Fruit fly (Drosophila melanogaster) whole organism, embryonic: Measurements from ENCODE around the gene Uro.

Experiments
- BtbVII ChIP-seq: fragments of 200-800 bp; sonication (Bioruptor generic); optimal IDR thresholded peaks from 3 replicates; lab custom pipeline; 2017; ENCODE audit warnings: missing biosample characterization, mild to moderate bottlenecking, missing genetic modification characterization
- CG10431 ChIP-seq: fragments of 200-800 bp; sonication (Bioruptor generic); optimal IDR thresholded peaks from 3 replicates; lab custom pipeline; 2018; ENCODE audit warnings: missing biosample characterization, mild to moderate bottlenecking, missing genetic modification characterization
- CG11456 ChIP-seq: fragments of 200-800 bp; sonication (Bioruptor generic); IDR thresholded peaks from 3 replicates; pipeline ENCODE4 v1.3.6; 2022; ENCODE audit warnings: missing biosample characterization, missing genetic modification characterization
- CG12769 ChIP-seq: fragments of 200-800 bp; sonication (Bioruptor generic); optimal IDR thresholded peaks from 2 replicates; lab custom pipeline; 2019; ENCODE audit warnings: missing biosample characterization, mild to moderate bottlenecking, missing genetic modification characterization, moderate library complexity
- CG15696 ChIP-seq: fragments of 200-800 bp; sonication (Bioruptor generic); optimal IDR thresholded peaks from 2 replicates; lab custom pipeline; 2019; ENCODE audit warnings: missing biosample characterization, mild to moderate bottlenecking, missing genetic modification characterization, moderate library complexity
- CG2199 ChIP-seq: fragments of 200-800 bp; sonication (Bioruptor generic); IDR thresholded peaks from 3 replicates; pipeline ENCODE4 v1.3.6; 2022; ENCODE audit warnings: missing biosample characterization, missing genetic modification characterization
- CG32532 ChIP-seq: fragments of 200-800 bp; sonication (Bioruptor generic); IDR thresholded peaks from 2 replicates; pipeline ENCODE4 v1.3.6; 2022; ENCODE audit warnings: missing biosample characterization, missing genetic modification characterization
- CG4328 ChIP-seq: fragments of 200-800 bp; sonication (Bioruptor generic); optimal IDR thresholded peaks from 3 replicates; lab custom pipeline; 2017; ENCODE audit warnings: missing biosample characterization, missing genetic modification reagents, missing genetic modification characterization
- CG6254 ChIP-seq: fragments of 200-800 bp; sonication (Bioruptor generic); optimal IDR thresholded peaks from 3 replicates; lab custom pipeline; 2017; ENCODE audit warnings: mild to moderate bottlenecking, missing biosample characterization, missing genetic modification reagents, missing genetic modification characterization
- CG8281 ChIP-seq: fragments of 200-800 bp; sonication (Bioruptor generic); optimal IDR thresholded peaks from 2 replicates; lab custom pipeline; 2018; ENCODE audit warnings: missing biosample characterization, mild to moderate bottlenecking, missing genetic modification characterization, moderate library complexity
- CG8290 ChIP-seq, 3 experiments: fragments of 200-800 bp; sonication (Bioruptor generic); optimal IDR thresholded peaks; 2 replicates each; lab custom pipeline; 2016 to 2019; ENCODE audit warnings: missing biosample characterization in 3 of 3, missing genetic modification characterization in 3 of 3, mild to moderate bottlenecking in 2 of 3, moderate library complexity in 1 of 3
- CG9817 ChIP-seq: fragments of 200-800 bp; sonication (Bioruptor generic); optimal IDR thresholded peaks from 2 replicates; lab custom pipeline; 2018; ENCODE audit warnings: missing biosample characterization, mild to moderate bottlenecking, missing genetic modification characterization, moderate library complexity
- CTCF ChIP-seq: fragments of 200-800 bp; sonication (Bioruptor generic); optimal IDR thresholded peaks from 2 replicates; lab custom pipeline; 2017; ENCODE audit warnings: missing biosample characterization, mild to moderate bottlenecking, missing genetic modification characterization, moderate library complexity
- CkIIα-i1 ChIP-seq: fragments of 200-800 bp; sonication (Bioruptor generic); IDR thresholded peaks from 2 replicates; pipeline ENCODE4 v1.3.6; 2022; ENCODE audit warnings: missing biosample characterization, missing genetic modification characterization
- E2f1 ChIP-seq: fragments of 200-800 bp; sonication (Bioruptor generic); IDR thresholded peaks from 2 replicates; pipeline ENCODE4 v1.3.6; 2022; ENCODE audit warnings: missing biosample characterization, missing genetic modification characterization
- E2f2 ChIP-seq: fragments of 200-800 bp; sonication (Bioruptor generic); IDR thresholded peaks from 2 replicates; pipeline ENCODE4 v1.3.6; 2022; ENCODE audit warnings: missing biosample characterization, missing genetic modification characterization
- MBD-R2 ChIP-seq: fragments of 200-800 bp; sonication (Bioruptor generic); IDR thresholded peaks from 2 replicates; pipeline ENCODE4 v1.3.6; 2022; ENCODE audit warnings: missing biosample characterization, missing genetic modification characterization
- Mad ChIP-seq: fragments of 200-800 bp; sonication (Bioruptor generic); optimal IDR thresholded peaks from 2 replicates; lab custom pipeline; 2016; ENCODE audit warnings: missing biosample characterization, missing genetic modification characterization
- Med ChIP-seq: fragments of 200-800 bp; sonication (Bioruptor generic); peaks from one replicate; lab custom pipeline; 2016; ENCODE audit warnings: missing biosample characterization, missing genetic modification characterization, mild to moderate bottlenecking, inconsistent platforms, moderate library complexity
- Nf-YA ChIP-seq: fragments of 200-800 bp; sonication (Bioruptor generic); IDR thresholded peaks from 2 replicates; pipeline ENCODE4 v1.3.6; 2022; ENCODE audit warnings: missing biosample characterization, missing genetic modification characterization
- ap ChIP-seq: fragments of 200-800 bp; sonication (Bioruptor generic); IDR thresholded peaks from 2 replicates; pipeline ENCODE4 v1.3.6; 2022; ENCODE audit warnings: missing biosample characterization, missing genetic modification characterization
- bab2 ChIP-seq: fragments of 200-800 bp; sonication (Bioruptor generic); optimal IDR thresholded peaks from 2 replicates; lab custom pipeline; 2016; ENCODE audit warnings: missing biosample characterization, missing genetic modification characterization
- br ChIP-seq: fragments of >200 bp; optimal IDR thresholded peaks from 2 replicates; lab custom pipeline; 2017
- btn ChIP-seq: fragments of 200-800 bp; sonication (Bioruptor generic); optimal IDR thresholded peaks from 2 replicates; lab custom pipeline; 2016; ENCODE audit warnings: missing biosample characterization, missing genetic modification characterization
- eve ChIP-seq, 2 experiments: fragments of >200 bp; optimal IDR thresholded peaks; 2 replicates each; lab custom pipeline; 2017; ENCODE audit warnings: missing biosample characterization in 2 of 2, missing genetic modification characterization in 2 of 2
- exex ChIP-seq: fragments of 200-800 bp; sonication (Bioruptor generic); optimal IDR thresholded peaks from 4 replicates; lab custom pipeline; 2018; ENCODE audit warnings: missing biosample characterization, mild to moderate bottlenecking, missing genetic modification characterization, moderate library complexity
- fd102C ChIP-seq: fragments of 200-800 bp; sonication (Bioruptor generic); optimal IDR thresholded peaks from 2 replicates; lab custom pipeline; 2018; ENCODE audit warnings: missing biosample characterization, mild to moderate bottlenecking, missing genetic modification characterization, moderate library complexity
- gro ChIP-seq: fragments of 200-800 bp; sonication (Bioruptor generic); optimal IDR thresholded peaks from 2 replicates; lab custom pipeline; 2016; ENCODE audit warnings: missing biosample characterization, missing genetic modification characterization
- her ChIP-seq: fragments of 200-800 bp; sonication (Bioruptor generic); optimal IDR thresholded peaks from 2 replicates; lab custom pipeline; 2016; ENCODE audit warnings: missing biosample characterization, missing genetic modification characterization
- insv ChIP-seq, 2 experiments: fragments of 200-800 bp; sonication (Bioruptor generic); optimal IDR thresholded peaks; 3 replicates each; lab custom pipeline; 2016 to 2018; ENCODE audit warnings: missing biosample characterization in 2 of 2, missing genetic modification characterization in 2 of 2
- klu ChIP-seq: fragments of 200-800 bp; sonication (Bioruptor generic); IDR thresholded peaks from 2 replicates; pipeline ENCODE4 v1.3.6; 2022; ENCODE audit warnings: missing biosample characterization, missing genetic modification characterization
- lilli ChIP-seq: fragments of 200-800 bp; sonication (Bioruptor generic); optimal IDR thresholded peaks from 3 replicates; lab custom pipeline; 2016; ENCODE audit warnings: missing biosample characterization, missing genetic modification characterization
- mirr ChIP-seq: fragments of 200-800 bp; sonication (Bioruptor generic); optimal IDR thresholded peaks from 3 replicates; lab custom pipeline; 2018; ENCODE audit warnings: missing biosample characterization, mild to moderate bottlenecking, missing genetic modification characterization
- pros ChIP-seq: fragments of 200-800 bp; sonication (Bioruptor generic); optimal IDR thresholded peaks from 3 replicates; lab custom pipeline; 2019; ENCODE audit warnings: missing biosample characterization, mild to moderate bottlenecking, missing genetic modification characterization, moderate library complexity
- salm ChIP-seq: fragments of 200-800 bp; sonication (Bioruptor generic); optimal IDR thresholded peaks from 2 replicates; lab custom pipeline; 2018; ENCODE audit warnings: missing biosample characterization, mild to moderate bottlenecking, missing genetic modification characterization
- so ChIP-seq: fragments of 200-800 bp; sonication (Bioruptor generic); IDR thresholded peaks from 3 replicates; pipeline ENCODE4 v1.3.6; 2022; ENCODE audit warnings: missing biosample characterization, missing genetic modification characterization
- sqz ChIP-seq: fragments of 200-800 bp; sonication (Bioruptor generic); optimal IDR thresholded peaks from 3 replicates; lab custom pipeline; 2018; ENCODE audit warnings: missing biosample characterization, mild to moderate bottlenecking, missing genetic modification characterization
- stc ChIP-seq: fragments of 200-800 bp; sonication (Bioruptor generic); IDR thresholded peaks from 2 replicates; pipeline ENCODE4 v1.3.6; 2022; ENCODE audit warnings: missing biosample characterization, missing genetic modification characterization
- twi ChIP-seq: fragments of 200-800 bp; optimal IDR thresholded peaks from 2 replicates; lab custom pipeline; 2019; ENCODE audit warnings: missing biosample characterization, mild to moderate bottlenecking, missing genetic modification characterization, moderate library complexity
- zf30C ChIP-seq: fragments of 200-800 bp; sonication (Bioruptor generic); optimal IDR thresholded peaks from 3 replicates; lab custom pipeline; 2018; ENCODE audit warnings: missing biosample characterization, mild to moderate bottlenecking, missing genetic modification characterization
- zfh1 ChIP-seq: fragments of 200-800 bp; sonication (Bioruptor generic); IDR thresholded peaks from 3 replicates; pipeline ENCODE4 v1.3.6; 2022; ENCODE audit warnings: missing biosample characterization, missing genetic modification characterization

Uro gene

dm6 chr2L:7799804-7800433, 20.0 kb downstream of the Uro start, which contains the start of the genes Herp and r2d2 (continued):
- TF ChIP-seq E2f1 (GFP tag; lab: Robert Waterston, UW) (peak; percentile 68), CG9817 (peak; percentile 92), insv (GFP tag; optimal IDR thresholded peaks at IDR 0.05; lab: Kevin White, UChicago) (peak in 1 of 2 experiments; percentile 69), gro (GFP tag; lab: Kevin White, UChicago) (peak; percentile 95), salm (tag; lab: Kevin White, UChicago) (peak; percentile 74), ap (peak; percentile 55; the same call in 1 of the 2 replicates), CG10431 (GFP tag; lab: Kevin White, UChicago) (peak; percentile 52), bab2 (GFP tag; lab: Kevin White, UChicago) (peak; percentile 92), klu (GFP tag; lab: Robert Waterston, UW) (peak; percentile 84), CG11456 (GFP tag; lab: Robert Waterston, UW) (peak; percentile 88), pros (GFP tag; lab: Kevin White, UChicago) (peak; percentile 34), Mad (peak; percentile 86)

dm6 chr2L:7807563-7807962, 27.7 kb downstream of the Uro start:
- peak; percentile 21 for TF ChIP-seq Med (GFP tag; lab: Kevin White, UChicago)
- no peak for TF ChIP-seq CG15696 (tag; lab: Kevin White, UChicago)
- TF ChIP-seq CkIIα-i1 (GFP tag; lab: Robert Waterston, UW) = no peak
- peak; percentile 95 for TF ChIP-seq CG8281 (tag; lab: Kevin White, UChicago)
- TF ChIP-seq, all 482 proteins: peak for 2

- peak; percentile 21 for TF ChIP-seq twi (tag; lab: Kevin White, UChicago)
- 0 out of 3 replicates have a peak, but pooled peaks have one; percentile 8 for TF ChIP-seq CG2199 (GFP tag; lab: Robert Waterston, UW)
- TF ChIP-seq zfh1 (GFP tag; lab: Robert Waterston, UW) = 0 out of 3 replicates have a peak, but pooled peaks have one; percentile 3
- no peak for TF ChIP-seq fd102C
- peak; percentile 22; the same call in 1 of the 2 replicates for TF ChIP-seq E2f2
- TF ChIP-seq E2f1 (GFP tag; lab: Robert Waterston, UW) = peak; percentile 40; the same call in 1 of the 2 replicates
- TF ChIP-seq CG12769 = peak; percentile 13
- no peak for TF ChIP-seq CG6254 (GFP tag; lab: Kevin White, UChicago)
- no peak for TF ChIP-seq MBD-R2 (GFP tag; lab: Robert Waterston, UW)
- peak; percentile 58 for TF ChIP-seq mirr (GFP tag; lab: Kevin White, UChicago)
- TF ChIP-seq CG4328 (GFP tag; lab: Kevin White, UChicago) = peak; percentile 37
- peak in 1 of 2 experiments; percentile 60 for TF ChIP-seq insv (GFP tag; optimal IDR thresholded peaks at IDR 0.05; lab: Kevin White, UChicago)
- TF ChIP-seq btn (GFP tag; lab: Kevin White, UChicago) = no peak
- no peak for TF ChIP-seq Mad
- 0 out of 2 replicates have a peak, but pooled peaks have one; percentile 31 for TF ChIP-seq Nf-YA (GFP tag; lab: Robert Waterston, UW)
- TF ChIP-seq eve (GFP tag; optimal IDR thresholded peaks at IDR 0.05; lab: Kevin White, UChicago) = peak in 1 of 2 experiments; percentile 78
- TF ChIP-seq CTCF (GFP tag; lab: Kevin White, UChicago) = peak; percentile 89
- TF ChIP-seq lilli (GFP tag; lab: Kevin White, UChicago) = no peak
- TF ChIP-seq her (GFP tag; lab: Kevin White, UChicago) = no peak
- TF ChIP-seq sqz (GFP tag; lab: Kevin White, UChicago) = peak; percentile 94
- TF ChIP-seq so (GFP tag; lab: Robert Waterston, UW) = peak; percentile 21; the same call in 1 of the 3 replicates
- TF ChIP-seq br (lab: Kevin White, UChicago) = no peak
- peak; percentile 49 for TF ChIP-seq exex (tag; lab: Kevin White, UChicago)
- TF ChIP-seq zf30C (GFP tag; lab: Kevin White, UChicago) = no peak
- TF ChIP-seq CG8290 (GFP tag; optimal IDR thresholded peaks at IDR 0.05; lab: Kevin White, UChicago) = no peak
- TF ChIP-seq CG8290 (tag; optimal IDR thresholded peaks at IDR 0.05; lab: Kevin White, UChicago) = peak in 1 of 2 experiments; percentile 27
- TF ChIP-seq stc (GFP tag; lab: Robert Waterston, UW) = peak; percentile 9; the same call in 1 of the 2 replicates
- TF ChIP-seq BtbVII (GFP tag; lab: Kevin White, UChicago) = no peak
- 0 out of 2 replicates have a peak, but pooled peaks have one; percentile 28 for TF ChIP-seq CG32532 (GFP tag; lab: Robert Waterston, UW)
- TF ChIP-seq, all 482 proteins: peak for 18
Measured at dm6 chr2L:7808886-7809698, 29.2 kb downstream of the Uro start.
